Worm (Caenorhabditis elegans) whole organism, early embryonic: Measurements from ENCODE around the gene acl-9.

ENCODE experiments used
- B0310.2 ChIP-seq: sonication (generic microtip); optimal IDR thresholded peaks from 2 replicates; lab custom pipeline; 2016; ENCODE audit warnings: mild to moderate bottlenecking, missing genetic modification characterization, missing compliant biosample characterization
- F13C5.2 ChIP-seq: sonication (generic microtip); optimal IDR thresholded peaks from 2 replicates; lab custom pipeline; 2017; ENCODE audit warnings: mild to moderate bottlenecking, missing genetic modification characterization, inconsistent platforms, missing compliant biosample characterization
- ama-1 ChIP-seq: fragments of 150-350 bp; optimal IDR thresholded peaks from 2 replicates; lab custom pipeline; 2014
- flt-1 ChIP-seq: fragments of 200-800 bp; sonication (Bioruptor generic); IDR thresholded peaks from 2 replicates; pipeline ENCODE4 v1.3.6; 2022; ENCODE audit warnings: missing genetic modification characterization, missing compliant biosample characterization
- pes-1 ChIP-seq: fragments of 200-800 bp; sonication (Bioruptor generic); IDR thresholded peaks from 2 replicates; pipeline ENCODE4 v1.3.6; 2022; ENCODE audit warnings: missing genetic modification reagents, missing genetic modification characterization, missing compliant biosample characterization
- tbx-11 ChIP-seq: fragments of 200-800 bp; sonication (Bioruptor generic); IDR thresholded peaks from 2 replicates; pipeline ENCODE4 v1.3.6; 2022; ENCODE audit warnings: missing genetic modification characterization, missing compliant biosample characterization
- tbx-37 ChIP-seq: fragments of 200-800 bp; sonication (Bioruptor generic); conservative IDR thresholded peaks from 2 replicates; pipeline ENCODE4 v1.3.6; 2022; ENCODE audit warnings: missing genetic modification reagents, missing genetic modification characterization, missing compliant biosample characterization

DNA sequence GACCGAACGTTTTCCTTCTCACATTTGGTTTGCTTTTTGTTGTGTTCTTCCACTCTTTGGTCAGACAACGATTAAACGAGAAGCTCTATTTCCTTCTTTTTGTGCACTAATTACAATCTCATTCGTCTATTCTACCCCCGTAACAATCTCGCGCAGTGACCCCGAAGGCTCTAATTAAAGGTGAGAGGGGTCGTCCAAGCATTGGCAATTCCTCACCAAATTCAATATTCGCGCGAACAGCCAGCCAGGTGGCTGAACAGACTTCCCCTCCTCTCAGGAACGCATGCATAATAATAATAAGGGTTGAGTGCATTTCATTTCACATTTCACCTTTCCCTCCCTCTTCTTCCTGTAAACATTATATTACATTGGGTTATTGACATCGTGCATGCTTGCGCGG lies 32.1 kb downstream of the acl-9 start:
- TF ChIP-seq flt-1 (GFP tag; lab: Robert Waterston, UW): no peak
- no peak for TF ChIP-seq pes-1 (GFP tag; lab: Robert Waterston, UW)
- TF ChIP-seq F13C5.2 (tag; lab: Kevin White, UChicago): peak; percentile 3
- no peak for TF ChIP-seq tbx-37 (GFP tag; lab: Robert Waterston, UW)
- TF ChIP-seq tbx-11 (GFP tag; lab: Robert Waterston, UW): no peak
- TF ChIP-seq ama-1 (lab: Kevin White, UChicago): no peak
- no peak for TF ChIP-seq B0310.2 (tag; lab: Kevin White, UChicago)
